Fruit fly (Drosophila melanogaster): ENCODE results near the gene CG5321.
A peak's percentile ranks its signal among the peaks of the same experiment; 100 is the strongest.

Gene CG5321

dm6 chrX:14633168-14633567 lies 46.2 kb upstream of the CG5321 start (continued):
- TF ChIP-seq Sox102F (GFP tag; optimal IDR thresholded peaks at IDR 0.05) (peak; percentile 75), sna (GFP tag; IDR thresholded peaks at IDR 0.05; ENCODE audit: partially characterized antibody) (no peak), Atf3 (GFP tag; optimal IDR thresholded peaks at IDR 0.05) (peak; percentile 46), CG8924 (tag; optimal IDR thresholded peaks at IDR 0.05) (peak; percentile 60), YL-1 (GFP tag; optimal IDR thresholded peaks at IDR 0.05) (no peak), CG1024 (GFP tag; IDR thresholded peaks at IDR 0.05) (0 out of 2 replicates have a peak, but pooled peaks have one; percentile 32), CG7839 (tag; optimal IDR thresholded peaks at IDR 0.05) (peak; percentile 60), nau (GFP tag; optimal IDR thresholded peaks at IDR 0.05) (peak; percentile 60), hkb (optimal IDR thresholded peaks at IDR 0.05) (no peak), hkb (GFP tag; IDR thresholded peaks at IDR 0.05) (peak; percentile 64), CG12236 (GFP tag; optimal IDR thresholded peaks at IDR 0.05) (peak; percentile 68), CG12219 (GFP tag; optimal IDR thresholded peaks at IDR 0.05) (peak; percentile 29), CG12659 (GFP tag; optimal IDR thresholded peaks at IDR 0.05) (peak; percentile 40), Sry-δ (GFP tag; optimal IDR thresholded peaks at IDR 0.05) (peak; percentile 22), Meics (GFP tag; optimal IDR thresholded peaks at IDR 0.05) (peak; percentile 48), Kr (GFP tag; optimal IDR thresholded peaks at IDR 0.05) (no peak), CG11456 (GFP tag; IDR thresholded peaks at IDR 0.05) (peak; percentile 63; the same call in 1 of the 3 replicates), nerfin-2 (GFP tag; IDR thresholded peaks at IDR 0.05; ENCODE audit: partially characterized antibody) (no peak), CG32772 (GFP tag; IDR thresholded peaks at IDR 0.05) (peak; percentile 62; the same call in 1 of the 2 replicates), chm (GFP tag; IDR thresholded peaks at IDR 0.05) (peak; percentile 66; the same call in 1 of the 2 replicates), fd64A (GFP tag; optimal IDR thresholded peaks at IDR 0.05) (peak; percentile 43), Med (GFP tag) (peak; percentile 81), gce (GFP tag; IDR thresholded peaks at IDR 0.05) (peak; percentile 57; the same call in 1 of the 3 replicates), Pdp1 (GFP tag; optimal IDR thresholded peaks at IDR 0.05) (peak; percentile 24 to 46), Nf-YB (GFP tag; optimal IDR thresholded peaks at IDR 0.05) (peak; percentile 26), so (GFP tag; IDR thresholded peaks at IDR 0.05) (0 out of 3 replicates have a peak, but pooled peaks have one; percentile 22), oc (tag; optimal IDR thresholded peaks at IDR 0.05) (peak; percentile 56), CG18476 (GFP tag; optimal IDR thresholded peaks at IDR 0.05) (peak; percentile 17), CG9876 (GFP tag; optimal IDR thresholded peaks at IDR 0.05) (no peak), wek (GFP tag; optimal IDR thresholded peaks at IDR 0.05) (peak; percentile 63), Dip3 (GFP tag; optimal IDR thresholded peaks at IDR 0.05) (peak; percentile 6), CkIIα-i1 (GFP tag; IDR thresholded peaks at IDR 0.05) (no peak), dmrt11E (tag; optimal IDR thresholded peaks at IDR 0.05) (peak; percentile 74), maf-S (GFP tag; optimal IDR thresholded peaks at IDR 0.05) (peak; percentile 39), CG33213 (GFP tag; optimal IDR thresholded peaks at IDR 0.05) (peak; percentile 8), otp (GFP tag; IDR thresholded peaks at IDR 0.05) (peak; percentile 53; the same call in 2 of the 3 replicates), Ptx1 (GFP tag; IDR thresholded peaks at IDR 0.05) (peak; percentile 49; the same call in 1 of the 2 replicates), CG8089 (GFP tag; optimal IDR thresholded peaks at IDR 0.05) (peak; percentile 48), CG31388 (GFP tag; optimal IDR thresholded peaks at IDR 0.05) (no peak), CG18764 (GFP tag; optimal IDR thresholded peaks at IDR 0.05) (peak; percentile 16), Abd-B (GFP tag; optimal IDR thresholded peaks at IDR 0.05) (peak; percentile 28), p53 (GFP tag; optimal IDR thresholded peaks at IDR 0.05) (no peak), CG8765 (GFP tag; IDR thresholded peaks at IDR 0.05) (no peak), pum (GFP tag; optimal IDR thresholded peaks at IDR 0.05) (peak; percentile 65), CG8388 (GFP tag; optimal IDR thresholded peaks at IDR 0.05) (peak; percentile 70), CG13296 (GFP tag; optimal IDR thresholded peaks at IDR 0.05) (peak; percentile 13), wdn (GFP tag; IDR thresholded peaks at IDR 0.05) (no peak), CG18262 (tag; optimal IDR thresholded peaks at IDR 0.05) (peak; percentile 76), HLH3B (GFP tag; IDR thresholded peaks at IDR 0.05) (peak; percentile 62), CG11085 (GFP tag; IDR thresholded peaks at IDR 0.05) (no peak), CG17361 (GFP tag; IDR thresholded peaks at IDR 0.05) (peak; percentile 69)

All from whole organism, embryonic.